Worm (Caenorhabditis elegans) whole organism, late embryonic: ENCODE measurements around the gene F13D12.5.
A peak's percentile ranks its signal among the peaks of the same experiment; 100 is the strongest.

Experiments
- ahr-1 ChIP-seq: sonication (generic microtip); optimal IDR thresholded peaks from 2 replicates; lab custom pipeline; 2016; ENCODE audit warnings: missing genetic modification characterization, missing compliant biosample characterization
- ceh-30 ChIP-seq: fragments of 150-350 bp; optimal IDR thresholded peaks from 2 replicates; lab custom pipeline; 2014; ENCODE audit warnings: missing biosample characterization, missing genetic modification characterization
- ceh-31 ChIP-seq: sonication (generic microtip); optimal IDR thresholded peaks from 2 replicates; lab custom pipeline; 2016; ENCODE audit warnings: missing genetic modification characterization, missing compliant biosample characterization
- elt-2 ChIP-seq: sonication (generic microtip); optimal IDR thresholded peaks from 2 replicates; lab custom pipeline; 2016; ENCODE audit warnings: missing genetic modification reagents, missing genetic modification characterization, missing compliant biosample characterization
- hlh-30 ChIP-seq: sonication (generic microtip); optimal IDR thresholded peaks from 2 replicates; lab custom pipeline; 2017; ENCODE audit warnings: antibody characterized with exemption, missing genetic modification characterization, missing compliant biosample characterization; ENCODE audit not compliant: insufficient read depth
- nfya-1 ChIP-seq: sonication (generic microtip); optimal IDR thresholded peaks from 2 replicates; lab custom pipeline; 2017; ENCODE audit warnings: missing genetic modification characterization, mild to moderate bottlenecking, missing compliant biosample characterization, antibody characterized with exemption, moderate library complexity
- odd-2 ChIP-seq: sonication (generic microtip); optimal IDR thresholded peaks from 2 replicates; lab custom pipeline; 2017; ENCODE audit warnings: antibody characterized with exemption, mild to moderate bottlenecking, missing genetic modification characterization, missing compliant biosample characterization
- tbx-2 ChIP-seq: sonication (generic microtip); optimal IDR thresholded peaks from 2 replicates; lab custom pipeline; 2016; ENCODE audit warnings: missing genetic modification characterization, missing compliant biosample characterization
- unc-42 ChIP-seq: sonication (generic microtip); optimal IDR thresholded peaks from 2 replicates; lab custom pipeline; 2016; ENCODE audit warnings: missing genotype, missing genetic modification characterization, missing compliant biosample characterization

Gene F13D12.5

DNA sequence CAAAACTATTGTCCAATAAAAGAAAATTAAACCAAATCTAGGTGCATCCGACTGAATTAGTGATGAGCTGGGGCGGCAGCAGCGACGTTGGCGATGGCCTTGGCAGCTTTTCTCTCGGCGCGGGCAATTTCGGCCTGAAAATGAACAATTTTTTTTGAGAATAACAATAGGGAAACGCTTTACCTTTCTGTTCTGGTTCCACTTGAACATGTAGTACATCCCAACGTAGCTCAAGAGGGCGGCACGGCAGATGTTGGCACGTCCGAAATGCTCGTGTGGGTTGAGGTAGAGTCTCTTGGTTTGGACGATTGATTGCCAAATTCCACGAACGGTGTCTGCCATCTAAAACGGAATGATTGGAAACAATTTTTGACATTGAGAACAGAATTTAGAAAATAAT lies 47.6 kb downstream of the F13D12.5 start, which contains the start of gene F44E5.1:
Gene F44E5.1 (minus strand): TSS at position 342 of the 400 bp plus-strand sequence.
- no peak for TF ChIP-seq elt-2 (tag; lab: Kevin White, UChicago)
- TF ChIP-seq, all 69 proteins: peak for 0

DNA sequence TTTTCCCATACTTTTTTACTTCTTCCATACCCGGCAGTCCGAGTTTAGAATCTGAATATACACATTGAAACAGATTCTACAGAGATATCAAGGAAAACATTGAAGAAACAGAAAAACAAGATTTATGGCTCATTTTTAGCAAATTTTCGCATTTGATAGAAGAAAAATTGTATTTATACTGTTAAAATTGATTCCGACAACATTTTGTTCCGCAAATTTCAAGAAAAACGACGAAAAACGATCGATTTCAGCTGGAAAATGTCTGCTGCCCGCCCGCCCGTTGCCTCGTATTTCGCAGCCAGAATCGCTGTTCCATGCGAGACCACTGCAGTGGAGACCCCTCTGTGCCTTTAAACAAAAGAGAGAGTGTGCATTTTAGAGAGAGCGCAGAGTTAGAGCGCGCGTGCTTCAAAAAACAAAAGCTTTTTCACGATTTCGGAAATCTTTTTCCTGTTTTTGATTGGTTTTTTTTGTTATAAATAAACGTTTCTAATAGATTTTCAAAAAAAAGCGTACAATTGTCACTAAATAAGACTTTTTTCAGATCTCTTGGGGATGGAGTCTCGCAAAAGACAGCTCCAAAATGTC lies 51.4 kb downstream of the F13D12.5 start, which contains the start of the genes patr-1 and dna-2:
Gene patr-1 (minus strand): TSS at position 51 of the 588 bp plus-strand sequence.
Gene dna-2 (plus strand): TSS at position 538 of the 588 bp plus-strand sequence.
- TF ChIP-seq tbx-2 (peak; percentile 3), odd-2 (no peak), unc-42 (tag; lab: Kevin White, UChicago) (no peak), hlh-30 (tag; lab: Kevin White, UChicago) (peak; percentile 29), nfya-1 (peak; percentile 61), ceh-30 (no peak), ceh-31 (tag; lab: Kevin White, UChicago) (peak; percentile 15), ahr-1 (no peak)
- TF ChIP-seq, all 69 proteins: peak for 4
